Worm (Caenorhabditis elegans): ENCODE results near the gene lgc-17.

The lgc-17 gene

DNA sequence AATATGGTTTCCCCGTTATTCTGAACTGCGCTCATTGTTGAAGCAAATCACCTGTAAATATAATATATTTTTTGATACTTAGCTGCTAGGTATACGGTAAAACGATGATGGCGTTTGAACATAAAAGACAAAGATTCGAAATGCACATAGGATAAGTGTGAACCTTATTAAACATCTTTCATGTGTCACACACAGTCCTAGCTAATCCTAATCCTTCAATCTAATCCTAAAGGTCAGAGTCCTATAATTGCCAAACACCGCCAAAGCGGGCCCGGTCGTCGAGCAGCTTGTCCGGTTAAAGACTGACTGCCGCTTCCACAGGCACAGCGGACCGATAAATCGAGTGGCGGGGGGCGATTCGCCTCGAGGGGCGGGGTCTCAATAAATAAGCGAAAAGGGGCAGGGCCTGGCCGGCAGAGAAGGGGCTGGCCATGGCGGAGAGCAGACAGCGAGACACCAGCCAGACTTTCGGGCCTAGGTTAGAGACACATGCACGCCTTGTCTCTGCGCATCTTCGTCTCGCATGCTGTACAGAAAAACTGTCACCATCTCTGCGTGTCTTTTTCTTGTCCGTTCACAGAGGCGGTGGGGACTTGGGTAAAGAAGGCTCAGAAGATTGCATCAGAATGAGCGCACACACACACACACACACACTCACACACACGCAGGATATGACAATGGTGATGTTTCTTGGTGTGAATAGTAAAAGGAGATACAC lies 50.4 kb downstream of the lgc-17 start, which contains the start of gene F57G12.1 (continued):
- TF ChIP-seq cebp-1 (GFP tag; IDR thresholded peaks at IDR 0.05): 0 out of 2 replicates have a peak, but pooled peaks have one; percentile 14
- peak; percentile 80 for TF ChIP-seq cebp-1 (tag; optimal IDR thresholded peaks at IDR 0.05)
- peak; percentile 37 for TF ChIP-seq die-1 (tag; optimal IDR thresholded peaks at IDR 0.05)
- TF ChIP-seq hsf-1 (GFP tag; IDR thresholded peaks at IDR 0.05): no peak
- 0 out of 2 replicates have a peak, but pooled peaks have one; percentile 28 for TF ChIP-seq D2030.7 (GFP tag; IDR thresholded peaks at IDR 0.05)
- peak; percentile 0 for TF ChIP-seq B0261.1 (tag; optimal IDR thresholded peaks at IDR 0.05)
- no peak for TF ChIP-seq snpc-1.3 (tag; optimal IDR thresholded peaks at IDR 0.05; ENCODE audit: insufficient read depth)
- no peak for TF ChIP-seq F57A8.1 (GFP tag; optimal IDR thresholded peaks at IDR 0.05)
- peak; percentile 77 for TF ChIP-seq gei-17 (GFP tag; optimal IDR thresholded peaks at IDR 0.05)
- TF ChIP-seq egl-18 (GFP tag; IDR thresholded peaks at IDR 0.05): no peak
- no peak for TF ChIP-seq madf-8 (GFP tag; conservative IDR thresholded peaks at IDR 0.05)
- peak; percentile 52; the same call in 1 of the 2 replicates for TF ChIP-seq egl-44 (GFP tag; IDR thresholded peaks at IDR 0.05)
- peak; percentile 82 for TF ChIP-seq sptf-2 (GFP tag; optimal IDR thresholded peaks at IDR 0.05)
- TF ChIP-seq ztf-22 (GFP tag; optimal IDR thresholded peaks at IDR 0.05): no peak
- no peak for TF ChIP-seq dpl-1 (GFP tag; optimal IDR thresholded peaks at IDR 0.05)
- TF ChIP-seq somi-1 (GFP tag; optimal IDR thresholded peaks at IDR 0.05): peak; percentile 22
- TF ChIP-seq lsl-1 (GFP tag; optimal IDR thresholded peaks at IDR 0.05): no peak
- TF ChIP-seq zfh-2 (GFP tag; conservative IDR thresholded peaks at IDR 0.05): peak; percentile 99
- TF ChIP-seq chd-7 (tag; optimal IDR thresholded peaks at IDR 0.05): peak; percentile 76
- TF ChIP-seq F23B12.7 (tag; optimal IDR thresholded peaks at IDR 0.05; ENCODE audit: insufficient read depth): peak; percentile 1
- TF ChIP-seq F49E8.2 (tag; optimal IDR thresholded peaks at IDR 0.05; ENCODE audit: insufficient read depth): no peak
- no peak for TF ChIP-seq zim-3 (tag; optimal IDR thresholded peaks at IDR 0.05)
- no peak for TF ChIP-seq rpc-1 (optimal IDR thresholded peaks at IDR 0.05)
- no peak for TF ChIP-seq rpc-1 (tag; optimal IDR thresholded peaks at IDR 0.05)
- TF ChIP-seq lsy-27 (tag; optimal IDR thresholded peaks at IDR 0.05; ENCODE audit: borderline replicate concordance, insufficient read depth): peak; percentile 24
- TF ChIP-seq T07F8.4 (tag; optimal IDR thresholded peaks at IDR 0.05): no peak
- no peak for TF ChIP-seq F10E7.11 (tag; optimal IDR thresholded peaks at IDR 0.05)
- TF ChIP-seq snpc-1.1 (tag; optimal IDR thresholded peaks at IDR 0.05; ENCODE audit: insufficient read depth): no peak
- TF ChIP-seq dox-1 (GFP tag; IDR thresholded peaks at IDR 0.05): peak; percentile 65; the same call in 1 of the 2 replicates
- TF ChIP-seq Y53G8AR.9 (GFP tag; conservative IDR thresholded peaks at IDR 0.05): no peak
- no peak for TF ChIP-seq ets-4 (GFP tag; optimal IDR thresholded peaks at IDR 0.05)
- TF ChIP-seq T26A5.8 (tag; optimal IDR thresholded peaks at IDR 0.05): no peak
- no peak for TF ChIP-seq ztf-6 (GFP tag; IDR thresholded peaks at IDR 0.05)
- TF ChIP-seq ceh-27 (GFP tag; optimal IDR thresholded peaks at IDR 0.05): peak; percentile 69
- no peak for TF ChIP-seq Y67H2A.10 (GFP tag; conservative IDR thresholded peaks at IDR 0.05)
- peak; percentile 22; the same call in 1 of the 2 replicates for TF ChIP-seq rcor-1 (GFP tag; IDR thresholded peaks at IDR 0.05)
- TF ChIP-seq madf-3 (GFP tag; IDR thresholded peaks at IDR 0.05): no peak
- peak; percentile 51 for TF ChIP-seq nhr-80 (tag; optimal IDR thresholded peaks at IDR 0.05)
- TF ChIP-seq nhr-120 (GFP tag; IDR thresholded peaks at IDR 0.05): no peak
- TF ChIP-seq rec-8 (tag; optimal IDR thresholded peaks at IDR 0.05): no peak
- peak; percentile 57; the same call in 1 of the 2 replicates for TF ChIP-seq K11D2.4 (GFP tag; IDR thresholded peaks at IDR 0.05)
- no peak for TF ChIP-seq hlh-12 (tag; optimal IDR thresholded peaks at IDR 0.05)
- 0 out of 2 replicates have a peak, but pooled peaks have one; percentile 12 for TF ChIP-seq attf-6 (GFP tag; IDR thresholded peaks at IDR 0.05)
- TF ChIP-seq repo-1 (tag; optimal IDR thresholded peaks at IDR 0.05): peak; percentile 28
- TF ChIP-seq tlf-1 (GFP tag; optimal IDR thresholded peaks at IDR 0.05): no peak
